Fruit fly (Drosophila melanogaster) whole organism, prepupa: ENCODE measurements around the gene CG13364.

ENCODE experiments used
- CG34406 ChIP-seq: fragments of 200-800 bp; sonication (Bioruptor generic); optimal IDR thresholded peaks from 3 replicates; lab custom pipeline; 2016; ENCODE audit warnings: missing biosample characterization, missing genetic modification characterization
- Hr39 ChIP-seq: fragments of 200-800 bp; sonication (Bioruptor generic); optimal IDR thresholded peaks from 2 replicates; lab custom pipeline; 2016; ENCODE audit warnings: missing biosample characterization, missing genetic modification characterization
- Lpt ChIP-seq: fragments of 200-800 bp; sonication (Bioruptor generic); optimal IDR thresholded peaks from 3 replicates; lab custom pipeline; 2016; ENCODE audit warnings: missing biosample characterization, missing genetic modification characterization
- spab ChIP-seq: fragments of 200-800 bp; sonication (Bioruptor generic); optimal IDR thresholded peaks from 2 replicates; lab custom pipeline; 2017; ENCODE audit warnings: missing biosample characterization, mild to moderate bottlenecking, missing genetic modification characterization, missing genetic modification reagents

DNA sequence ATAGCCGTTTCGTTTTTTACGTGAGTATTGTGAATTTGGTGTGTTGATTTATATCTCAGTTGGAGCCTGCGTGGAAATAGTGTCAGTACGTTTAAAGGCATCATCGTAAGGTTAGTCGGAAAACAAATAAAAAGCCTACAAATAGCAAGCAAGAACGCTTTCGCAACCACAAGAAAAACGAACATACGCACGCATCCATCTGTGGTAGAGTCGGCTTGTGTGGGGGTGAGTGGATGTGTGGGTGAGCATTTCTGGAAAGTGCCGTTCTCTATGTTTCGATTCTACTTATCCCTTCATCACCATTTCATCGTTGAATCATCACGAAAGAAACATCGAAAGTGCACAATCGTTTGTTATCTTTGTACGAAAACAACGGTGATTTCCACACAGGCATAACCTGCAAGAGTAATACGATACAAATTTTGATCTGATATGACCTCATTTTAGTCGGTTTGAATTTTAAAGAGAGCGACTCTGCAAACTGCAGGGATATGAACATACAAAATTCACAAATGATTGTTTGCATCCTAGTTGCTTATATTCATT, 31.4 kb upstream of the CG13364 start:
- no peak for TF ChIP-seq spab (GFP tag; lab: Kevin White, UChicago)
- TF ChIP-seq Lpt (GFP tag; lab: Kevin White, UChicago) = no peak
- TF ChIP-seq Hr39 (GFP tag; lab: Kevin White, UChicago) = no peak
- no peak for TF ChIP-seq CG34406 (GFP tag; lab: Kevin White, UChicago)
